Worm (Caenorhabditis elegans) whole organism, L2 larva: ENCODE measurements around the gene wapl-1.

Experiments used
- R02D3.7 ChIP-seq: fragments of 150-350 bp; optimal IDR thresholded peaks from 2 replicates; lab custom pipeline; 2014; ENCODE audit warnings: missing biosample characterization, missing genetic modification characterization
- Y55F3AM.14 ChIP-seq: fragments of 200-800 bp; sonication (Bioruptor generic); optimal IDR thresholded peaks from 2 replicates; lab custom pipeline; 2018; ENCODE audit warnings: mild to moderate bottlenecking, missing genetic modification characterization, missing compliant biosample characterization
- ZK546.5 ChIP-seq: sonication (generic microtip); optimal IDR thresholded peaks from 2 replicates; lab custom pipeline; 2017; ENCODE audit warnings: missing biosample characterization, missing genetic modification characterization
- aly-2 ChIP-seq: fragments of 150-350 bp; optimal IDR thresholded peaks from 2 replicates; lab custom pipeline; 2014; ENCODE audit warnings: missing biosample characterization, missing genetic modification characterization
- ama-1 ChIP-seq: fragments of 150-350 bp; optimal IDR thresholded peaks from 2 replicates; lab custom pipeline; 2018; ENCODE audit warnings: inconsistent platforms
- blmp-1 ChIP-seq: sonication (generic microtip); optimal IDR thresholded peaks from 2 replicates; lab custom pipeline; 2017; ENCODE audit warnings: missing genetic modification characterization, mild to moderate bottlenecking, missing compliant biosample characterization, antibody characterized with exemption, moderate library complexity; ENCODE audit not compliant: insufficient read depth
- ceh-16 ChIP-seq: fragments of 150-350 bp; optimal IDR thresholded peaks from 2 replicates; lab custom pipeline; 2014; ENCODE audit warnings: missing biosample characterization, missing genetic modification characterization
- ceh-82 ChIP-seq: fragments of 150-350 bp; optimal IDR thresholded peaks from 2 replicates; lab custom pipeline; 2014; ENCODE audit warnings: missing biosample characterization, missing genetic modification characterization
- crh-2 ChIP-seq: sonication (generic microtip); optimal IDR thresholded peaks from 2 replicates; lab custom pipeline; 2017; ENCODE audit warnings: missing biosample characterization, missing genetic modification characterization
- dmd-4 ChIP-seq: sonication (generic microtip); optimal IDR thresholded peaks from 2 replicates; lab custom pipeline; 2017; ENCODE audit warnings: missing biosample characterization, missing genetic modification characterization
- egl-27 ChIP-seq: sonication (generic microtip); optimal IDR thresholded peaks from 3 replicates; lab custom pipeline; 2017; ENCODE audit warnings: missing biosample characterization, missing genetic modification reagents, missing genetic modification characterization
- elt-3 ChIP-seq: sonication (generic microtip); optimal IDR thresholded peaks from 2 replicates; lab custom pipeline; 2017; ENCODE audit warnings: missing biosample characterization, missing genetic modification characterization
- fos-1 ChIP-seq: fragments of 150-350 bp; optimal IDR thresholded peaks from 2 replicates; lab custom pipeline; 2014; ENCODE audit warnings: missing biosample characterization, missing genetic modification characterization
- lin-11 ChIP-seq: fragments of 150-350 bp; sonication (generic microtip); optimal IDR thresholded peaks from 2 replicates; lab custom pipeline; 2014; ENCODE audit warnings: missing biosample characterization, missing genetic modification characterization, inconsistent platforms, mixed read lengths
- lin-13 ChIP-seq: fragments of 150-350 bp; optimal IDR thresholded peaks from 2 replicates; lab custom pipeline; 2014; ENCODE audit warnings: missing biosample characterization, missing genetic modification reagents, missing genetic modification characterization
- lin-39 ChIP-seq: fragments of 150-350 bp; optimal IDR thresholded peaks from 2 replicates; lab custom pipeline; 2014; ENCODE audit warnings: missing biosample characterization, missing genetic modification reagents, missing genetic modification characterization
- lsy-2 ChIP-seq, 2 experiments: fragments of 150-350 bp in 1 of 2; sonication (generic microtip) in 1 of 2; optimal IDR thresholded peaks; 2 replicates each; lab custom pipeline; 2014 to 2017; ENCODE audit warnings: missing biosample characterization in 2 of 2, missing genetic modification characterization in 2 of 2
- mab-5 ChIP-seq: fragments of 150-350 bp; optimal IDR thresholded peaks from 2 replicates; lab custom pipeline; 2014; ENCODE audit warnings: missing biosample characterization, missing genetic modification characterization
- mbf-1 ChIP-seq: sonication (generic microtip); optimal IDR thresholded peaks from 2 replicates; lab custom pipeline; 2017; ENCODE audit warnings: missing biosample characterization, missing genetic modification characterization
- mdl-1 ChIP-seq, 2 experiments: fragments of 150-350 bp in 1 of 2; sonication (generic microtip) in 1 of 2; optimal IDR thresholded peaks; 2 replicates each; lab custom pipeline; 2017; ENCODE audit warnings: missing biosample characterization in 2 of 2, missing genetic modification characterization in 2 of 2
- nhr-10 ChIP-seq: sonication (generic microtip); optimal IDR thresholded peaks from 2 replicates; lab custom pipeline; 2017; ENCODE audit warnings: missing biosample characterization, missing genetic modification characterization
- nhr-11 ChIP-seq: fragments of 150-350 bp; optimal IDR thresholded peaks from 2 replicates; lab custom pipeline; 2014; ENCODE audit warnings: missing biosample characterization, missing genetic modification characterization
- nhr-129 ChIP-seq: fragments of 150-350 bp; optimal IDR thresholded peaks from 2 replicates; lab custom pipeline; 2014; ENCODE audit warnings: missing biosample characterization, missing genetic modification characterization
- nhr-21 ChIP-seq: fragments of 150-350 bp; optimal IDR thresholded peaks from 2 replicates; lab custom pipeline; 2014; ENCODE audit warnings: missing biosample characterization, missing genetic modification characterization
- nhr-237 ChIP-seq: fragments of 150-350 bp; optimal IDR thresholded peaks from 2 replicates; lab custom pipeline; 2014; ENCODE audit warnings: missing biosample characterization, missing genetic modification characterization
- nhr-25 ChIP-seq: fragments of 150-350 bp; sonication (generic microtip); optimal IDR thresholded peaks from 3 replicates; lab custom pipeline; 2014; ENCODE audit warnings: missing biosample characterization, missing genetic modification characterization
- nhr-6 ChIP-seq: fragments of 150-350 bp; optimal IDR thresholded peaks from 2 replicates; lab custom pipeline; 2014; ENCODE audit warnings: missing biosample characterization, missing genetic modification characterization
- nhr-77 ChIP-seq: fragments of 150-350 bp; optimal IDR thresholded peaks from 2 replicates; lab custom pipeline; 2014; ENCODE audit warnings: missing biosample characterization, missing genetic modification characterization
- skn-1 ChIP-seq: sonication (generic microtip); optimal IDR thresholded peaks from 2 replicates; lab custom pipeline; 2017; ENCODE audit warnings: missing biosample characterization, missing genetic modification characterization
- sma-9 ChIP-seq, 2 experiments: fragments of 150-350 bp in 1 of 2; sonication (generic microtip) in 1 of 2; optimal IDR thresholded peaks; 2 replicates each; lab custom pipeline; 2014 to 2016; ENCODE audit warnings: missing genetic modification characterization in 2 of 2, mild to moderate bottlenecking in 1 of 2, missing biosample characterization in 1 of 2, missing compliant biosample characterization in 1 of 2, missing genetic modification reagents in 1 of 2, moderate library complexity in 1 of 2
- snpc-4 ChIP-seq: fragments of 150-350 bp; optimal IDR thresholded peaks from 2 replicates; lab custom pipeline; 2014; ENCODE audit warnings: missing biosample characterization, missing genetic modification characterization
- unc-39 ChIP-seq: fragments of 150-350 bp; optimal IDR thresholded peaks from 2 replicates; lab custom pipeline; 2014; ENCODE audit warnings: missing biosample characterization, missing genetic modification characterization
- unc-55 ChIP-seq: fragments of 150-350 bp; sonication (generic microtip); optimal IDR thresholded peaks from 3 replicates; lab custom pipeline; 2014; ENCODE audit warnings: missing biosample characterization, missing genetic modification reagents, missing genetic modification characterization
- zag-1 ChIP-seq: fragments of 150-350 bp; optimal IDR thresholded peaks from 2 replicates; lab custom pipeline; 2014; ENCODE audit warnings: missing biosample characterization, missing genetic modification characterization
- ztf-1 ChIP-seq: fragments of 200-800 bp; sonication (Bioruptor generic); conservative IDR thresholded peaks from 2 replicates; pipeline ENCODE4 v1.3.6; 2022; ENCODE audit warnings: missing genetic modification characterization, missing compliant biosample characterization
- ztf-11 ChIP-seq: sonication (generic microtip); optimal IDR thresholded peaks from 2 replicates; lab custom pipeline; 2017; ENCODE audit warnings: missing biosample characterization, missing genetic modification characterization

Gene wapl-1

ce11 chrIV:4423885-4424284 lies 21.7 kb downstream of the wapl-1 start:
- TF ChIP-seq nhr-21 (tag; lab: Kevin White, UChicago) (no peak), dmd-4 (tag; lab: Kevin White, UChicago) (no peak), skn-1 (tag; lab: Kevin White, UChicago) (no peak), sma-9 (GFP tag; optimal IDR thresholded peaks at IDR 0.05; lab: Kevin White, UChicago) (no peak), sma-9 (tag; optimal IDR thresholded peaks at IDR 0.05; lab: Kevin White, UChicago) (no peak), crh-2 (no peak), unc-55 (no peak), nhr-25 (tag; lab: Kevin White, UChicago) (no peak), lin-39 (tag; lab: Kevin White, UChicago) (no peak), unc-39 (tag; lab: Kevin White, UChicago) (no peak)
- TF ChIP-seq, all 48 proteins: peak for 0

- TF ChIP-seq blmp-1 (tag; lab: Kevin White, UChicago): no peak
Observed at ce11 chrIV:4423026-4423425, 22.5 kb downstream of the wapl-1 start.

- TF ChIP-seq nhr-6: no peak
- no peak for TF ChIP-seq lin-11 (tag; lab: Kevin White, UChicago)
- TF ChIP-seq unc-39 (tag; lab: Kevin White, UChicago): no peak
- TF ChIP-seq ceh-82 (tag; lab: Kevin White, UChicago): no peak
- no peak for TF ChIP-seq egl-27
- TF ChIP-seq nhr-129: no peak
- no peak for TF ChIP-seq lsy-2 (tag; optimal IDR thresholded peaks at IDR 0.05; lab: Kevin White, UChicago)
- TF ChIP-seq sma-9 (GFP tag; optimal IDR thresholded peaks at IDR 0.05; lab: Kevin White, UChicago): no peak
- no peak for TF ChIP-seq sma-9 (tag; optimal IDR thresholded peaks at IDR 0.05; lab: Kevin White, UChicago)
- TF ChIP-seq blmp-1 (tag; lab: Kevin White, UChicago): no peak
- TF ChIP-seq nhr-21 (tag; lab: Kevin White, UChicago): no peak
- no peak for TF ChIP-seq lin-13 (GFP tag; lab: Kevin White, UChicago)
- TF ChIP-seq crh-2: no peak
- TF ChIP-seq fos-1: no peak
- no peak for TF ChIP-seq nhr-237 (tag; lab: Kevin White, UChicago)
- TF ChIP-seq Y55F3AM.14: no peak
- no peak for TF ChIP-seq ztf-11
- TF ChIP-seq mbf-1 (tag; lab: Kevin White, UChicago): no peak
- no peak for TF ChIP-seq skn-1 (tag; lab: Kevin White, UChicago)
Observed at ce11 chrIV:4422029-4422428, 23.5 kb downstream of the wapl-1 start, which contains the start of gene clec-175. Gene clec-175 (plus strand): TSS chrIV:4422329.

ce11 chrIV:4413114-4413513 lies 32.4 kb downstream of the wapl-1 start:
- no peak for TF ChIP-seq zag-1 (tag; lab: Kevin White, UChicago)
- TF ChIP-seq sma-9 (GFP tag; optimal IDR thresholded peaks at IDR 0.05; lab: Kevin White, UChicago): no peak
- TF ChIP-seq sma-9 (tag; optimal IDR thresholded peaks at IDR 0.05; lab: Kevin White, UChicago): no peak
- no peak for TF ChIP-seq nhr-77 (tag; lab: Kevin White, UChicago)
- TF ChIP-seq blmp-1 (tag; lab: Kevin White, UChicago): no peak
- TF ChIP-seq ceh-16 (tag; lab: Kevin White, UChicago): no peak
- TF ChIP-seq nhr-10 (tag; lab: Kevin White, UChicago): no peak
- no peak for TF ChIP-seq dmd-4 (tag; lab: Kevin White, UChicago)
- TF ChIP-seq nhr-11 (tag; lab: Kevin White, UChicago): no peak
- no peak for TF ChIP-seq ztf-1 (GFP tag; lab: Robert Waterston, UW)
- TF ChIP-seq egl-27: no peak
- no peak for TF ChIP-seq lsy-2 (tag; optimal IDR thresholded peaks at IDR 0.05; lab: Kevin White, UChicago)
- no peak for TF ChIP-seq lin-11 (tag; lab: Kevin White, UChicago)
- no peak for TF ChIP-seq fos-1
- TF ChIP-seq R02D3.7: no peak
- TF ChIP-seq mdl-1 (tag; optimal IDR thresholded peaks at IDR 0.05; lab: Kevin White, UChicago): no peak
- TF ChIP-seq ZK546.5 (tag; lab: Kevin White, UChicago): no peak
- no peak for TF ChIP-seq mab-5
- no peak for TF ChIP-seq lin-13 (GFP tag; lab: Kevin White, UChicago)
- TF ChIP-seq skn-1 (tag; lab: Kevin White, UChicago): no peak
- no peak for TF ChIP-seq snpc-4

ce11 chrIV:4411948-4412335 lies 33.6 kb downstream of the wapl-1 start:
- TF ChIP-seq ama-1: no peak
- no peak for TF ChIP-seq nhr-10 (tag; lab: Kevin White, UChicago)
- no peak for TF ChIP-seq elt-3 (tag; lab: Kevin White, UChicago)
- no peak for TF ChIP-seq mbf-1 (tag; lab: Kevin White, UChicago)
- no peak for TF ChIP-seq R02D3.7
- no peak for TF ChIP-seq aly-2
